Fruit fly (Drosophila melanogaster) whole organism, embryonic: Measurements from ENCODE around the gene SuUR.

Source experiments
- Adf1 ChIP-seq: fragments of 200-800 bp; sonication (Bioruptor generic); IDR thresholded peaks from 2 replicates; pipeline ENCODE4 v1.3.6; 2022; ENCODE audit warnings: missing biosample characterization, missing genetic modification characterization
- Atf-2 ChIP-seq: fragments of 200-800 bp; sonication (Bioruptor generic); optimal IDR thresholded peaks from 2 replicates; lab custom pipeline; 2016; ENCODE audit warnings: missing biosample characterization, missing genetic modification characterization
- CG1024 ChIP-seq: fragments of 200-800 bp; sonication (Bioruptor generic); IDR thresholded peaks from 2 replicates; pipeline ENCODE4 v1.3.6; 2022; ENCODE audit warnings: missing biosample characterization, missing genetic modification characterization
- CG11398 ChIP-seq: fragments of 200-800 bp; sonication (Bioruptor generic); optimal IDR thresholded peaks from 2 replicates; lab custom pipeline; 2016; ENCODE audit warnings: missing biosample characterization, missing genetic modification characterization
- CG11456 ChIP-seq: fragments of 200-800 bp; sonication (Bioruptor generic); IDR thresholded peaks from 3 replicates; pipeline ENCODE4 v1.3.6; 2022; ENCODE audit warnings: missing biosample characterization, missing genetic modification characterization
- CG12071 ChIP-seq: fragments of 200-800 bp; sonication (Bioruptor generic); optimal IDR thresholded peaks from 3 replicates; lab custom pipeline; 2018; ENCODE audit warnings: missing biosample characterization, mild to moderate bottlenecking, missing genetic modification characterization
- CG1233 ChIP-seq: fragments of 200-800 bp; sonication (Bioruptor generic); optimal IDR thresholded peaks from 4 replicates; lab custom pipeline; 2018; ENCODE audit warnings: missing biosample characterization, mild to moderate bottlenecking, missing genetic modification characterization
- CG12942 ChIP-seq: fragments of 200-800 bp; sonication (Bioruptor generic); optimal IDR thresholded peaks from 3 replicates; lab custom pipeline; 2016; ENCODE audit warnings: missing biosample characterization, missing genetic modification characterization
- CG13424 ChIP-seq: fragments of 200-800 bp; sonication (Bioruptor generic); optimal IDR thresholded peaks from 2 replicates; lab custom pipeline; 2019; ENCODE audit warnings: missing biosample characterization, mild to moderate bottlenecking, missing genetic modification characterization, moderate library complexity
- CG14014 ChIP-seq: fragments of 200-800 bp; sonication (Bioruptor generic); IDR thresholded peaks from 2 replicates; pipeline ENCODE4 v1.3.6; 2022; ENCODE audit warnings: missing biosample characterization, missing genetic modification characterization
- CG14860 ChIP-seq: fragments of 200-800 bp; sonication (Bioruptor generic); IDR thresholded peaks from 3 replicates; pipeline ENCODE4 v1.3.6; 2022; ENCODE audit warnings: missing biosample characterization, missing genetic modification characterization; ENCODE audit not compliant: partially characterized antibody
- CG16779 ChIP-seq: fragments of 200-800 bp; sonication (Bioruptor generic); IDR thresholded peaks from 2 replicates; pipeline ENCODE4 v1.3.6; 2022; ENCODE audit warnings: missing biosample characterization, missing genetic modification characterization
- CG18619 ChIP-seq: fragments of 200-800 bp; sonication (Bioruptor generic); optimal IDR thresholded peaks from 3 replicates; lab custom pipeline; 2017; ENCODE audit warnings: missing biosample characterization, mild to moderate bottlenecking, missing genetic modification characterization
- CG2199 ChIP-seq: fragments of 200-800 bp; sonication (Bioruptor generic); IDR thresholded peaks from 3 replicates; pipeline ENCODE4 v1.3.6; 2022; ENCODE audit warnings: missing biosample characterization, missing genetic modification characterization
- CG2875 ChIP-seq: fragments of 200-800 bp; sonication (Bioruptor generic); optimal IDR thresholded peaks from 2 replicates; lab custom pipeline; 2017; ENCODE audit warnings: missing biosample characterization, mild to moderate bottlenecking, missing genetic modification characterization, missing genetic modification reagents
- CG30403 ChIP-seq: fragments of 200-800 bp; sonication (Bioruptor generic); optimal IDR thresholded peaks from 3 replicates; lab custom pipeline; 2016; ENCODE audit warnings: missing biosample characterization, missing genetic modification characterization
- CG31388 ChIP-seq: fragments of 200-800 bp; sonication (Bioruptor generic); optimal IDR thresholded peaks from 2 replicates; lab custom pipeline; 2016; ENCODE audit warnings: missing biosample characterization, missing genetic modification characterization
- CG3281 ChIP-seq: fragments of 200-800 bp; sonication (Bioruptor generic); optimal IDR thresholded peaks from 3 replicates; lab custom pipeline; 2017; ENCODE audit warnings: missing biosample characterization, mild to moderate bottlenecking, missing genetic modification characterization
- CG33557 ChIP-seq: fragments of 200-800 bp; sonication (Bioruptor generic); optimal IDR thresholded peaks from 2 replicates; lab custom pipeline; 2019; ENCODE audit warnings: missing biosample characterization, mild to moderate bottlenecking, missing genetic modification characterization, moderate library complexity
- CG4282 ChIP-seq: fragments of 200-800 bp; sonication (Bioruptor generic); optimal IDR thresholded peaks from 2 replicates; lab custom pipeline; 2016; ENCODE audit warnings: missing biosample characterization, missing genetic modification characterization
- CG4617 ChIP-seq: fragments of 200-800 bp; sonication (Bioruptor generic); optimal IDR thresholded peaks from 3 replicates; lab custom pipeline; 2016; ENCODE audit warnings: missing biosample characterization, missing genetic modification characterization, borderline replicate concordance
- CG6689 ChIP-seq: fragments of 200-800 bp; sonication (Bioruptor generic); IDR thresholded peaks from 2 replicates; pipeline ENCODE4 v1.3.6; 2022; ENCODE audit warnings: missing biosample characterization, missing genetic modification characterization
- CG7357 ChIP-seq: fragments of 200-800 bp; sonication (Bioruptor generic); IDR thresholded peaks from 3 replicates; pipeline ENCODE4 v1.3.6; 2022; ENCODE audit warnings: missing biosample characterization, missing genetic modification characterization
- CG7839 ChIP-seq: fragments of 200-800 bp; sonication (Bioruptor generic); optimal IDR thresholded peaks from 3 replicates; lab custom pipeline; 2018; ENCODE audit warnings: missing biosample characterization, mild to moderate bottlenecking, missing genetic modification characterization, moderate library complexity
- Eip74EF ChIP-seq, 2 experiments: fragments of 200-800 bp in 1 of 2; fragments of >200 bp in 1 of 2; sonication (Bioruptor generic) in 1 of 2; optimal IDR thresholded peaks; 2 replicates each; lab custom pipeline; 2017 to 2019; ENCODE audit warnings: missing biosample characterization in 2 of 2, missing genetic modification characterization in 2 of 2, mild to moderate bottlenecking in 1 of 2, moderate library complexity in 1 of 2
- Elba2 ChIP-seq: fragments of 200-800 bp; sonication (Bioruptor generic); optimal IDR thresholded peaks from 3 replicates; lab custom pipeline; 2016; ENCODE audit warnings: missing biosample characterization, missing genetic modification characterization
- Lpt ChIP-seq: fragments of >200 bp; optimal IDR thresholded peaks from 2 replicates; lab custom pipeline; 2018; ENCODE audit warnings: missing biosample characterization, missing genetic modification characterization
- Nf-YB ChIP-seq: fragments of 200-800 bp; sonication (Bioruptor generic); optimal IDR thresholded peaks from 3 replicates; lab custom pipeline; 2019; ENCODE audit warnings: missing biosample characterization, mild to moderate bottlenecking, missing genetic modification characterization, moderate library complexity
- Poxn ChIP-seq: fragments of 200-800 bp; sonication (Bioruptor generic); IDR thresholded peaks from 2 replicates; pipeline ENCODE4 v1.3.6; 2022; ENCODE audit warnings: missing biosample characterization, missing genetic modification characterization
- Ptx1 ChIP-seq: fragments of 200-800 bp; sonication (Bioruptor generic); IDR thresholded peaks from 2 replicates; pipeline ENCODE4 v1.3.6; 2022; ENCODE audit warnings: missing biosample characterization, missing genetic modification characterization
- Spps ChIP-seq: fragments of 200-800 bp; sonication (Bioruptor generic); optimal IDR thresholded peaks from 2 replicates; lab custom pipeline; 2018; ENCODE audit warnings: missing biosample characterization, mild to moderate bottlenecking, missing genetic modification characterization
- ab ChIP-seq: fragments of 200-800 bp; sonication (Bioruptor generic); optimal IDR thresholded peaks from 2 replicates; lab custom pipeline; 2016; ENCODE audit warnings: missing biosample characterization, missing genetic modification characterization
- cad ChIP-seq: fragments of >200 bp; optimal IDR thresholded peaks from 2 replicates; lab custom pipeline; 2017; ENCODE audit warnings: missing biosample characterization, missing genetic modification characterization
- cas ChIP-seq: fragments of 200-800 bp; sonication (Bioruptor generic); IDR thresholded peaks from 2 replicates; pipeline ENCODE4 v1.3.6; 2022; ENCODE audit warnings: missing biosample characterization, missing genetic modification characterization
- chn ChIP-seq: fragments of 200-800 bp; sonication (Bioruptor generic); optimal IDR thresholded peaks from 2 replicates; lab custom pipeline; 2016; ENCODE audit warnings: missing biosample characterization, missing genetic modification characterization
- crc ChIP-seq: fragments of 200-800 bp; sonication (Bioruptor generic); optimal IDR thresholded peaks from 2 replicates; lab custom pipeline; 2016; ENCODE audit warnings: missing biosample characterization, missing genetic modification characterization
- crol ChIP-seq: fragments of 200-800 bp; sonication (Bioruptor generic); IDR thresholded peaks from 2 replicates; pipeline ENCODE4 v1.3.6; 2022; ENCODE audit warnings: missing biosample characterization, missing genetic modification characterization
- maf-S ChIP-seq: fragments of 200-800 bp; sonication (Bioruptor generic); optimal IDR thresholded peaks from 2 replicates; lab custom pipeline; 2016; ENCODE audit warnings: missing biosample characterization, missing genetic modification characterization
- pan ChIP-seq, 4 experiments: fragments of >200 bp in 3 of 4; fragments of 200-800 bp in 1 of 4; sonication (Bioruptor generic) in 1 of 4; optimal IDR thresholded peaks in 3 of 4; IDR thresholded peaks in 1 of 4; 2 replicates each; pipeline versions ENCODE4 v1.3.6 to Lab custom; 2017 to 2022; ENCODE audit warnings: missing biosample characterization in 2 of 4, missing genetic modification characterization in 2 of 4, mixed read lengths in 1 of 4
- pb ChIP-seq: fragments of 200-800 bp; sonication (Bioruptor generic); optimal IDR thresholded peaks from 3 replicates; lab custom pipeline; 2016; ENCODE audit warnings: missing biosample characterization, missing genetic modification characterization
- pfk ChIP-seq: fragments of 200-800 bp; sonication (Bioruptor generic); optimal IDR thresholded peaks from 2 replicates; lab custom pipeline; 2018; ENCODE audit warnings: missing biosample characterization, mild to moderate bottlenecking, missing genetic modification characterization, moderate library complexity
- ranshi ChIP-seq: fragments of 200-800 bp; sonication (Bioruptor generic); IDR thresholded peaks from 2 replicates; pipeline ENCODE4 v1.3.6; 2022; ENCODE audit warnings: missing biosample characterization, missing genetic modification characterization
- repo ChIP-seq: fragments of 200-800 bp; sonication (Bioruptor generic); optimal IDR thresholded peaks from 2 replicates; lab custom pipeline; 2016; ENCODE audit warnings: missing biosample characterization, missing genetic modification characterization
- run ChIP-seq: fragments of 200-800 bp; sonication (Bioruptor generic); optimal IDR thresholded peaks from 3 replicates; lab custom pipeline; 2018; ENCODE audit warnings: missing biosample characterization, mild to moderate bottlenecking, missing genetic modification characterization
- schlank ChIP-seq: fragments of 200-800 bp; sonication (Bioruptor generic); optimal IDR thresholded peaks from 2 replicates; lab custom pipeline; 2018; ENCODE audit warnings: missing biosample characterization, mild to moderate bottlenecking, missing genetic modification characterization
- sqz ChIP-seq: fragments of 200-800 bp; sonication (Bioruptor generic); optimal IDR thresholded peaks from 3 replicates; lab custom pipeline; 2018; ENCODE audit warnings: missing biosample characterization, mild to moderate bottlenecking, missing genetic modification characterization
- tio ChIP-seq: fragments of 200-800 bp; sonication (Bioruptor generic); optimal IDR thresholded peaks from 2 replicates; lab custom pipeline; 2017; ENCODE audit warnings: missing biosample characterization, missing genetic modification characterization, inconsistent platforms
- toy ChIP-seq: fragments of 200-800 bp; sonication (Bioruptor generic); IDR thresholded peaks from 2 replicates; pipeline ENCODE4 v1.3.6; 2022; ENCODE audit warnings: missing biosample characterization, missing genetic modification characterization
- wek ChIP-seq: fragments of 200-800 bp; sonication (Bioruptor generic); optimal IDR thresholded peaks from 3 replicates; lab custom pipeline; 2018; ENCODE audit warnings: missing biosample characterization, mild to moderate bottlenecking, missing genetic modification characterization, moderate library complexity
- zen2 ChIP-seq: fragments of 200-800 bp; sonication (Bioruptor generic); IDR thresholded peaks from 3 replicates; pipeline ENCODE4 v1.3.6; 2022; ENCODE audit warnings: missing biosample characterization, missing genetic modification characterization; ENCODE audit not compliant: partially characterized antibody

Gene SuUR

dm6 chr3L:11061200-11061599 is 3.6 kb upstream of the SuUR start, which contains the start of the genes CG6321 and Blos2 (continued):
- TF ChIP-seq CG18619 (GFP tag; lab: Kevin White, UChicago), result peak; percentile 58
- TF ChIP-seq sqz (GFP tag; lab: Kevin White, UChicago), result peak; percentile 20
- peak; percentile 45; the same call in 1 of the 3 replicates for TF ChIP-seq CG7357 (GFP tag; lab: Robert Waterston, UW)
- TF ChIP-seq CG14014 (GFP tag; lab: Robert Waterston, UW), result peak; percentile 51
- TF ChIP-seq Adf1 (GFP tag; lab: Robert Waterston, UW), result 0 out of 2 replicates have a peak, but pooled peaks have one; percentile 22
- peak; percentile 72 for TF ChIP-seq CG6689 (GFP tag; lab: Robert Waterston, UW)
- peak; percentile 37 for TF ChIP-seq tio (GFP tag; lab: Kevin White, UChicago)
- TF ChIP-seq pb (GFP tag; lab: Kevin White, UChicago), result no peak
- peak; percentile 82 for TF ChIP-seq CG30403 (GFP tag; lab: Kevin White, UChicago)
- peak; percentile 59 for TF ChIP-seq run (tag; lab: Kevin White, UChicago)
- TF ChIP-seq CG12942 (GFP tag; lab: Kevin White, UChicago), result no peak
- no peak for TF ChIP-seq pfk (GFP tag; lab: Kevin White, UChicago)
- TF ChIP-seq Nf-YB (GFP tag; lab: Kevin White, UChicago), result peak; percentile 62
- peak in 1 of 2 experiments; percentile 32 for TF ChIP-seq pan (optimal IDR thresholded peaks at IDR 0.05; lab: Kevin White, UChicago)
- TF ChIP-seq pan (GFP tag; optimal IDR thresholded peaks at IDR 0.05 in 1 of 2, IDR thresholded peaks at IDR 0.05 in 1 of 2), result peak in 1 of 2 experiments; percentile 40
- no peak for TF ChIP-seq zen2 (GFP tag; lab: Robert Waterston, UW)
- no peak for TF ChIP-seq crc
- no peak for TF ChIP-seq CG2199
- peak; percentile 36 for TF ChIP-seq CG2875 (GFP tag; lab: Kevin White, UChicago)
- peak; percentile 42 for TF ChIP-seq chn (GFP tag; lab: Kevin White, UChicago)
- peak; percentile 57; the same call in 1 of the 3 replicates for TF ChIP-seq CG11456 (GFP tag; lab: Robert Waterston, UW)
- TF ChIP-seq wek (GFP tag; lab: Kevin White, UChicago), result peak; percentile 33
- TF ChIP-seq ab (GFP tag; lab: Kevin White, UChicago), result no peak
- TF ChIP-seq CG12071, result peak; percentile 57
- TF ChIP-seq cas (GFP tag; lab: Robert Waterston, UW), result no peak
- no peak for TF ChIP-seq CG14860 (GFP tag; lab: Robert Waterston, UW)
- peak; percentile 75 for TF ChIP-seq Ptx1 (GFP tag; lab: Robert Waterston, UW)
- TF ChIP-seq Spps (tag; lab: Kevin White, UChicago), result peak; percentile 65
- TF ChIP-seq schlank (tag; lab: Kevin White, UChicago), result no peak
- TF ChIP-seq crol (GFP tag; lab: Robert Waterston, UW), result no peak
- TF ChIP-seq toy, result no peak
- no peak for TF ChIP-seq maf-S (GFP tag; lab: Kevin White, UChicago)
- TF ChIP-seq Eip74EF (GFP tag; optimal IDR thresholded peaks at IDR 0.05; lab: Kevin White, UChicago), result peak in 1 of 2 experiments; percentile 84
- TF ChIP-seq CG1233 (GFP tag; lab: Kevin White, UChicago), result peak; percentile 64
- peak; percentile 29 for TF ChIP-seq CG31388 (GFP tag; lab: Kevin White, UChicago)
- TF ChIP-seq CG1024 (GFP tag; lab: Robert Waterston, UW), result 0 out of 2 replicates have a peak, but pooled peaks have one; percentile 6
- no peak for TF ChIP-seq Lpt
- TF ChIP-seq Atf-2 (GFP tag; lab: Kevin White, UChicago), result peak; percentile 11
- TF ChIP-seq CG3281 (GFP tag; lab: Kevin White, UChicago), result peak; percentile 86
- peak; percentile 84 for TF ChIP-seq CG13424 (tag; lab: Kevin White, UChicago)
- no peak for TF ChIP-seq Elba2 (GFP tag; lab: Kevin White, UChicago)
- TF ChIP-seq Poxn (GFP tag; lab: Robert Waterston, UW), result peak; percentile 39; the same call in 1 of the 2 replicates
- TF ChIP-seq repo (GFP tag; lab: Kevin White, UChicago), result no peak
- TF ChIP-seq cad, result no peak
- TF ChIP-seq CG4617, result peak; percentile 34
- TF ChIP-seq CG4282 (GFP tag; lab: Kevin White, UChicago), result no peak
- peak; percentile 65; the same call in 1 of the 2 replicates for TF ChIP-seq ranshi
- peak; percentile 59 for TF ChIP-seq CG33557 (GFP tag; lab: Kevin White, UChicago)
- no peak for TF ChIP-seq CG11398 (GFP tag; lab: Kevin White, UChicago)
- peak; percentile 94 for TF ChIP-seq CG7839 (tag; lab: Kevin White, UChicago)
- TF ChIP-seq CG16779 (GFP tag; lab: Robert Waterston, UW), result no peak
